Fruit fly (Drosophila melanogaster): ENCODE data around the gene Sfp87B.

- TF ChIP-seq EcR (GFP tag; optimal IDR thresholded peaks at IDR 0.05) (no peak), Snoo (tag; optimal IDR thresholded peaks at IDR 0.05) (no peak), CG32121 (GFP tag; IDR thresholded peaks at IDR 0.05) (no peak), CG17806 (tag; optimal IDR thresholded peaks at IDR 0.05) (no peak)
These were observed 19.0 kb upstream of the Sfp87B start, which contains the start of gene CG3942 for dm6 chr3R:12253887-12254286.
